Fruit fly (Drosophila melanogaster): ENCODE measurements around the gene Mob2.
A peak's percentile ranks its signal among the peaks of the same experiment; 100 is the strongest.

The Mob2 gene

DNA sequence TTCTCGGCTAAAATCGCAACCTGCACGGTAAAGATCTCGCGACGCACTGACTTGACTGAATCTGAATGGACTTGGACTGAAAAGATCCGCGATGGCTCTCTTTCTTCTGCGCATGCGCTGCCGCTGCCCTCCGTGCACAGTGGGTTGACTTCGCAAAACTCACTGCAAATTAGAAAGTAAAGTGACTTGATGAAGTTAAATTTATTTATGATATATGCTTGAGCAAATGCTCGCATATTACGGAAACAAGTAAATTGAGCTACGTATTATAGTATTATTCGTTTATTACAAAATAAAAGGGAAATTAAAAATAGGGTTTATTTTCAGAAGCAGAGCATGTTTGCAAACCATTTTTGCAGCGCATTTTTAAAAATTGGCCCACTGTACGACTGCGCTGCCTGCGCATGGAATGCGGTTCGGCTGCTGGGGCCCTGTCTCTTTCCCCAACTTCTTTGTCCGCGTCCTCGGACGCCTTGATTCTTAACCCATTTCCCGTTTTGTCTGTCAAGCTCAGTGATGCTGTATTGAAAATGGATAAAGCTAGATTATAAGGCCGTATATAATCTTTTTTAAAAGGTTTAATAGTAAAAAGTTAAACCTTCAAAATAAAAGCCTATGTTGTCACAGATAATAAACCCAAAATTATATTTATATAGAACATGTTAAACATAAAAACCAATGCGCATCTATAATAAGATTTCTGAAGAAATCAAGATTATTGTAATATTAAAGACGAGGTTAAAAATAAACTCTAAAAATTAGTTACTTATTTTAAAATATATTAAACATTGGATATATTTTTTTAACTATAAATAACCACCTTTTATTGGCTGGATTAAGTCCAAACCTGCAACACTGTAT is 25.9 kb upstream of the Mob2 start, which contains the start of gene rt (continued):
- no peak for TF ChIP-seq CG8089 (GFP tag; optimal IDR thresholded peaks at IDR 0.05)
- no peak for TF ChIP-seq Hey (tag; optimal IDR thresholded peaks at IDR 0.05)
- no peak for TF ChIP-seq mld (GFP tag; IDR thresholded peaks at IDR 0.05; ENCODE audit: partially characterized antibody)
- TF ChIP-seq CG4282 (GFP tag; optimal IDR thresholded peaks at IDR 0.05) = no peak
- TF ChIP-seq CG2889 (GFP tag; IDR thresholded peaks at IDR 0.05) = no peak
- no peak for TF ChIP-seq ttk (GFP tag; IDR thresholded peaks at IDR 0.05)
- TF ChIP-seq caup (GFP tag; optimal IDR thresholded peaks at IDR 0.05; ENCODE audit: severe bottlenecking) = no peak
- no peak for TF ChIP-seq fru (optimal IDR thresholded peaks at IDR 0.05)
- TF ChIP-seq grau (tag; optimal IDR thresholded peaks at IDR 0.05) = peak; percentile 62
- TF ChIP-seq CG1832 (GFP tag; optimal IDR thresholded peaks at IDR 0.05) = no peak
- peak; percentile 18 for TF ChIP-seq CG10209 (GFP tag; optimal IDR thresholded peaks at IDR 0.05)
- TF ChIP-seq Jarid2 (GFP tag; optimal IDR thresholded peaks at IDR 0.05) = no peak
- TF ChIP-seq CG31365 (tag; optimal IDR thresholded peaks at IDR 0.05) = no peak
- TF ChIP-seq Fer2 (tag; optimal IDR thresholded peaks at IDR 0.05) = no peak
- TF ChIP-seq btn (GFP tag; optimal IDR thresholded peaks at IDR 0.05) = no peak
- TF ChIP-seq Hsf (GFP tag; optimal IDR thresholded peaks at IDR 0.05) = peak; percentile 63
- TF ChIP-seq CG7745 (tag; optimal IDR thresholded peaks at IDR 0.05) = no peak
- no peak for TF ChIP-seq bowl (GFP tag; IDR thresholded peaks at IDR 0.05)
- TF ChIP-seq hb (GFP tag; IDR thresholded peaks at IDR 0.05; ENCODE audit: partially characterized antibody) = no peak
- peak; percentile 38 for TF ChIP-seq CG16863 (GFP tag; optimal IDR thresholded peaks at IDR 0.05)
- TF ChIP-seq HLH4C (GFP tag; IDR thresholded peaks at IDR 0.05; ENCODE audit: partially characterized antibody) = peak; percentile 38; the same call in 1 of the 3 replicates
- TF ChIP-seq jigr1 (GFP tag; IDR thresholded peaks at IDR 0.05) = peak; percentile 49; the same call in 1 of the 3 replicates
- no peak for TF ChIP-seq CG12299 (tag; optimal IDR thresholded peaks at IDR 0.05)
- TF ChIP-seq shn (GFP tag; optimal IDR thresholded peaks at IDR 0.05) = no peak
- TF ChIP-seq eve (GFP tag; optimal IDR thresholded peaks at IDR 0.05) = no peak
- 0 out of 4 replicates have a peak, but pooled peaks have one; percentile 29 for TF ChIP-seq chinmo (GFP tag; IDR thresholded peaks at IDR 0.05; ENCODE audit: partially characterized antibody)
- no peak for TF ChIP-seq CG6654 (GFP tag; optimal IDR thresholded peaks at IDR 0.05)
- TF ChIP-seq CG16779 (GFP tag; IDR thresholded peaks at IDR 0.05) = no peak
- peak; percentile 24 for TF ChIP-seq CG17802 (tag; optimal IDR thresholded peaks at IDR 0.05)
- TF ChIP-seq CG31388 (GFP tag; optimal IDR thresholded peaks at IDR 0.05) = no peak
- TF ChIP-seq Dll (GFP tag; IDR thresholded peaks at IDR 0.05; ENCODE audit: partially characterized antibody) = no peak
- TF ChIP-seq chm (GFP tag; IDR thresholded peaks at IDR 0.05) = no peak
- TF ChIP-seq CG17612 (GFP tag; IDR thresholded peaks at IDR 0.05) = no peak
- TF ChIP-seq gce (GFP tag; IDR thresholded peaks at IDR 0.05) = no peak
- TF ChIP-seq kah (GFP tag; optimal IDR thresholded peaks at IDR 0.05) = no peak
- TF ChIP-seq CG3847 (GFP tag; IDR thresholded peaks at IDR 0.05) = peak; percentile 36; the same call in 1 of the 2 replicates
- TF ChIP-seq Fer1 (GFP tag; optimal IDR thresholded peaks at IDR 0.05) = peak; percentile 40
- TF ChIP-seq CG3838 (GFP tag; optimal IDR thresholded peaks at IDR 0.05) = no peak
- no peak for TF ChIP-seq Dip3 (GFP tag; optimal IDR thresholded peaks at IDR 0.05)
- TF ChIP-seq CG9932 (GFP tag; IDR thresholded peaks at IDR 0.05) = no peak
- TF ChIP-seq Rfx (GFP tag; IDR thresholded peaks at IDR 0.05) = peak; percentile 44; the same call in 1 of the 2 replicates
- peak; percentile 34 for TF ChIP-seq tin (GFP tag; optimal IDR thresholded peaks at IDR 0.05)
- TF ChIP-seq Myb (GFP tag; optimal IDR thresholded peaks at IDR 0.05) = no peak
- TF ChIP-seq sug (tag; optimal IDR thresholded peaks at IDR 0.05) = no peak
- TF ChIP-seq Mes4 (GFP tag; optimal IDR thresholded peaks at IDR 0.05) = no peak
- no peak for TF ChIP-seq CG8281 (tag; optimal IDR thresholded peaks at IDR 0.05)
- TF ChIP-seq scrt (GFP tag; optimal IDR thresholded peaks at IDR 0.05) = peak; percentile 20
- no peak; the same call in 1 of the 2 replicates for TF ChIP-seq lmd (GFP tag; IDR thresholded peaks at IDR 0.05)
- TF ChIP-seq bsh (GFP tag; optimal IDR thresholded peaks at IDR 0.05) = peak; percentile 52 to 77

Measured in whole organism, embryonic.